Fruit fly (Drosophila melanogaster): ENCODE data around the gene Sf3a1.

dm6 chr3R:16957759-16958536 is 44.2 kb downstream of the Sf3a1 start:
- TF ChIP-seq Ets98B (GFP tag; IDR thresholded peaks at IDR 0.05) (peak; percentile 25; the same call in 1 of the 2 replicates), Pif1A (GFP tag; optimal IDR thresholded peaks at IDR 0.05) (peak; percentile 47), fd96Ca (GFP tag; IDR thresholded peaks at IDR 0.05) (no peak), CG9948 (tag; optimal IDR thresholded peaks at IDR 0.05) (peak; percentile 85), Snoo (tag; optimal IDR thresholded peaks at IDR 0.05) (peak; percentile 80), Pif1B (GFP tag; optimal IDR thresholded peaks at IDR 0.05) (peak; percentile 41), D1 (tag; optimal IDR thresholded peaks at IDR 0.05) (peak; percentile 11), CG8159 (tag; optimal IDR thresholded peaks at IDR 0.05) (peak; percentile 85)

Data from whole organism, pupa.